Worm (Caenorhabditis elegans): ENCODE results near the gene fcd-2.
A peak's percentile ranks its signal among the peaks of the same experiment; 100 is the strongest.

fcd-2 gene

ce11 chrIV:15025384-15025783, at the start of gene fcd-2 (continued):
- TF ChIP-seq let-607 (tag; optimal IDR thresholded peaks at IDR 0.05) (no peak), unc-62 (GFP tag; optimal IDR thresholded peaks at IDR 0.05) (no peak), ceh-27 (GFP tag; optimal IDR thresholded peaks at IDR 0.05) (no peak), lir-1 (GFP tag; conservative IDR thresholded peaks at IDR 0.05) (no peak), ztf-22 (GFP tag; optimal IDR thresholded peaks at IDR 0.05) (no peak), F23B12.7 (tag; optimal IDR thresholded peaks at IDR 0.05; ENCODE audit: insufficient read depth) (peak; percentile 77), hmg-20 (GFP tag; IDR thresholded peaks at IDR 0.05) (no peak), bed-1 (GFP tag; IDR thresholded peaks at IDR 0.05) (no peak), ets-4 (GFP tag; optimal IDR thresholded peaks at IDR 0.05) (no peak)

- TF ChIP-seq hrde-1 (tag; optimal IDR thresholded peaks at IDR 0.05; ENCODE audit: borderline replicate concordance): no peak
- no peak for TF ChIP-seq F10E7.11 (tag; optimal IDR thresholded peaks at IDR 0.05)
- TF ChIP-seq hmg-20 (GFP tag; IDR thresholded peaks at IDR 0.05): no peak
- no peak for TF ChIP-seq lin-54 (GFP tag; optimal IDR thresholded peaks at IDR 0.05)
- TF ChIP-seq sea-2 (GFP tag; IDR thresholded peaks at IDR 0.05): no peak
These were observed 47.3 kb upstream of the fcd-2 start for ce11 chrIV:14978204-14978603.

ce11 chrIV:14981311-14981710, 44.2 kb upstream of the fcd-2 start, which contains the start of gene atln-2:
Gene atln-2, plus strand, starts transcription at chrIV:14981611.
- TF ChIP-seq attf-6 (GFP tag; IDR thresholded peaks at IDR 0.05) (0 out of 2 replicates have a peak, but pooled peaks have one; percentile 6), snpc-4 (GFP tag; optimal IDR thresholded peaks at IDR 0.05) (no peak), snpc-4 (tag; optimal IDR thresholded peaks at IDR 0.05) (peak in 1 of 4 experiments; percentile 44), dox-1 (GFP tag; IDR thresholded peaks at IDR 0.05) (no peak)

ce11 chrIV:14985019-14985418, 40.5 kb upstream of the fcd-2 start:
- TF ChIP-seq nhr-179 (tag; optimal IDR thresholded peaks at IDR 0.05) (no peak), snpc-4 (GFP tag; optimal IDR thresholded peaks at IDR 0.05) (no peak), snpc-4 (tag; optimal IDR thresholded peaks at IDR 0.05) (peak in 2 of 4 experiments; percentile 60 to 68)

ce11 chrIV:14985859-14986258, 39.7 kb upstream of the fcd-2 start:
- TF ChIP-seq ceh-58 (GFP tag; IDR thresholded peaks at IDR 0.05) (no peak), egrh-3 (GFP tag; IDR thresholded peaks at IDR 0.05) (peak; percentile 88), snpc-3.4 (tag; optimal IDR thresholded peaks at IDR 0.05) (no peak), ZK185.1 (tag; optimal IDR thresholded peaks at IDR 0.05; ENCODE audit: poor library complexity, severe bottlenecking) (no peak)

ce11 chrIV:14986684-14987083, 38.8 kb upstream of the fcd-2 start, which contains the start of gene dpy-4:
Gene dpy-4, minus strand, starts transcription at chrIV:14986784.
- TF ChIP-seq sea-2 (GFP tag; IDR thresholded peaks at IDR 0.05): no peak
- TF ChIP-seq pha-4 (tag; optimal IDR thresholded peaks at IDR 0.05): no peak
- TF ChIP-seq zim-3 (tag; optimal IDR thresholded peaks at IDR 0.05): no peak
- TF ChIP-seq hsf-1 (GFP tag; IDR thresholded peaks at IDR 0.05): no peak
- TF ChIP-seq F52B5.7 (tag; optimal IDR thresholded peaks at IDR 0.05): no peak
- no peak for TF ChIP-seq unc-130 (GFP tag; optimal IDR thresholded peaks at IDR 0.05)
- TF ChIP-seq Y53G8AR.9 (GFP tag; conservative IDR thresholded peaks at IDR 0.05): no peak
- TF ChIP-seq nhr-27 (tag; optimal IDR thresholded peaks at IDR 0.05): no peak
- no peak for TF ChIP-seq nfya-2 (GFP tag; IDR thresholded peaks at IDR 0.05)
- TF ChIP-seq ztf-6 (GFP tag; IDR thresholded peaks at IDR 0.05): no peak
- TF ChIP-seq C06A6.2 (GFP tag; conservative IDR thresholded peaks at IDR 0.05): no peak
- TF ChIP-seq fkh-3 (tag; optimal IDR thresholded peaks at IDR 0.05): no peak
- TF ChIP-seq F57A8.1 (GFP tag; optimal IDR thresholded peaks at IDR 0.05): no peak
- TF ChIP-seq ztf-25 (GFP tag; IDR thresholded peaks at IDR 0.05): no peak
- TF ChIP-seq akir-1 (GFP tag; optimal IDR thresholded peaks at IDR 0.05): no peak
- no peak for TF ChIP-seq C17E4.6 (GFP tag; IDR thresholded peaks at IDR 0.05)
- TF ChIP-seq lsy-27 (tag; optimal IDR thresholded peaks at IDR 0.05; ENCODE audit: borderline replicate concordance, insufficient read depth): no peak
- TF ChIP-seq aptf-2 (GFP tag; conservative IDR thresholded peaks at IDR 0.05): no peak
- TF ChIP-seq athp-1 (tag; optimal IDR thresholded peaks at IDR 0.05): no peak

All from whole organism, young adult.